Fruit fly (Drosophila melanogaster): Measurements from ENCODE around the gene CG9547.

Gene CG9547

dm6 chr2L:6471978-6472776 is 22.2 kb downstream of the CG9547 start (continued):
- TF ChIP-seq CG4282 (GFP tag; optimal IDR thresholded peaks at IDR 0.05): no peak
- TF ChIP-seq ro (GFP tag; IDR thresholded peaks at IDR 0.05): no peak
- TF ChIP-seq Xrp1 (GFP tag; IDR thresholded peaks at IDR 0.05): no peak
- no peak for TF ChIP-seq CkIIα-i1 (GFP tag; IDR thresholded peaks at IDR 0.05)
- TF ChIP-seq Oli (tag; optimal IDR thresholded peaks at IDR 0.05): peak; percentile 27
- no peak for TF ChIP-seq crc (GFP tag; optimal IDR thresholded peaks at IDR 0.05)
- no peak for TF ChIP-seq Lpt (GFP tag; optimal IDR thresholded peaks at IDR 0.05)
- TF ChIP-seq run (tag; optimal IDR thresholded peaks at IDR 0.05): no peak
- TF ChIP-seq CG8924 (tag; optimal IDR thresholded peaks at IDR 0.05): no peak
- TF ChIP-seq ATbp (GFP tag; optimal IDR thresholded peaks at IDR 0.05): no peak
- TF ChIP-seq tio (GFP tag; optimal IDR thresholded peaks at IDR 0.05): peak; percentile 18
- no peak for TF ChIP-seq CG15514 (GFP tag; optimal IDR thresholded peaks at IDR 0.05)
- TF ChIP-seq CG7963 (GFP tag; IDR thresholded peaks at IDR 0.05; ENCODE audit: partially characterized antibody): no peak
- TF ChIP-seq zen (tag; optimal IDR thresholded peaks at IDR 0.05): no peak
- TF ChIP-seq jing (GFP tag; optimal IDR thresholded peaks at IDR 0.05): no peak
- TF ChIP-seq CG10366 (GFP tag; IDR thresholded peaks at IDR 0.05): no peak
- TF ChIP-seq yki (optimal IDR thresholded peaks at IDR 0.05): no peak
- peak; percentile 47 for TF ChIP-seq CG7839 (tag; optimal IDR thresholded peaks at IDR 0.05)
- TF ChIP-seq CG6689 (GFP tag; IDR thresholded peaks at IDR 0.05): no peak
- TF ChIP-seq CG17186 (GFP tag; optimal IDR thresholded peaks at IDR 0.05): no peak
- TF ChIP-seq CG12942 (GFP tag; optimal IDR thresholded peaks at IDR 0.05): no peak
- TF ChIP-seq CG8388 (GFP tag; optimal IDR thresholded peaks at IDR 0.05): no peak
- peak; percentile 21 for TF ChIP-seq ind (GFP tag; optimal IDR thresholded peaks at IDR 0.05)
- TF ChIP-seq CG5245 (GFP tag; optimal IDR thresholded peaks at IDR 0.05): no peak
- TF ChIP-seq seq (GFP tag; IDR thresholded peaks at IDR 0.05): 0 out of 2 replicates have a peak, but pooled peaks have one; percentile 18
- TF ChIP-seq zf30C (GFP tag; optimal IDR thresholded peaks at IDR 0.05): no peak
- TF ChIP-seq CG8089 (GFP tag; optimal IDR thresholded peaks at IDR 0.05): no peak
- no peak for TF ChIP-seq dati (GFP tag; IDR thresholded peaks at IDR 0.05)
- TF ChIP-seq CG11504 (tag; optimal IDR thresholded peaks at IDR 0.05): peak; percentile 51
- no peak for TF ChIP-seq CG9932 (GFP tag; IDR thresholded peaks at IDR 0.05)
- TF ChIP-seq CG6854 (GFP tag; optimal IDR thresholded peaks at IDR 0.05): no peak
- no peak for TF ChIP-seq gro (GFP tag; optimal IDR thresholded peaks at IDR 0.05)
- peak; percentile 36 for TF ChIP-seq mirr (GFP tag; optimal IDR thresholded peaks at IDR 0.05)
- peak; percentile 47 for TF ChIP-seq CG13424 (tag; optimal IDR thresholded peaks at IDR 0.05)
- peak; percentile 20 for TF ChIP-seq cg (GFP tag; optimal IDR thresholded peaks at IDR 0.05)
- no peak for TF ChIP-seq oc (tag; optimal IDR thresholded peaks at IDR 0.05)
- TF ChIP-seq ewg (GFP tag; optimal IDR thresholded peaks at IDR 0.05): no peak
- no peak for TF ChIP-seq zfh1 (GFP tag; IDR thresholded peaks at IDR 0.05)
- no peak for TF ChIP-seq Six4 (GFP tag; optimal IDR thresholded peaks at IDR 0.05)
- no peak for TF ChIP-seq unc-4 (GFP tag; IDR thresholded peaks at IDR 0.05; ENCODE audit: partially characterized antibody)
- TF ChIP-seq Myb (GFP tag; optimal IDR thresholded peaks at IDR 0.05): no peak
- TF ChIP-seq lilli (GFP tag; optimal IDR thresholded peaks at IDR 0.05): no peak
- TF ChIP-seq CG17361 (GFP tag; IDR thresholded peaks at IDR 0.05): no peak
- TF ChIP-seq HmgZ (tag; optimal IDR thresholded peaks at IDR 0.05): no peak
- no peak for TF ChIP-seq CG42726 (GFP tag; IDR thresholded peaks at IDR 0.05; ENCODE audit: partially characterized antibody)
- TF ChIP-seq CG6272 (GFP tag; IDR thresholded peaks at IDR 0.05): no peak
- no peak for TF ChIP-seq CG4328 (GFP tag; optimal IDR thresholded peaks at IDR 0.05)
- no peak for TF ChIP-seq CG12236 (GFP tag; optimal IDR thresholded peaks at IDR 0.05)
- TF ChIP-seq Atf3 (GFP tag; optimal IDR thresholded peaks at IDR 0.05): no peak
- TF ChIP-seq sna (GFP tag; IDR thresholded peaks at IDR 0.05; ENCODE audit: partially characterized antibody): no peak

All from whole organism, embryonic.